Worm (Caenorhabditis elegans) whole organism, L2 larva: ENCODE results near the gene cutl-5.

Source experiments
- skn-1 ChIP-seq: sonication (generic microtip); optimal IDR thresholded peaks from 2 replicates; lab custom pipeline; 2017; ENCODE audit warnings: missing biosample characterization, missing genetic modification characterization
- unc-39 ChIP-seq: fragments of 150-350 bp; optimal IDR thresholded peaks from 2 replicates; lab custom pipeline; 2014; ENCODE audit warnings: missing biosample characterization, missing genetic modification characterization
- ztf-11 ChIP-seq: sonication (generic microtip); optimal IDR thresholded peaks from 2 replicates; lab custom pipeline; 2017; ENCODE audit warnings: missing biosample characterization, missing genetic modification characterization

- no peak for TF ChIP-seq unc-39 (tag; lab: Kevin White, UChicago)
- TF ChIP-seq ztf-11 (tag; lab: Kevin White, UChicago), result no peak
- no peak for TF ChIP-seq skn-1 (tag; lab: Kevin White, UChicago)
These were observed 644 bp upstream of the cutl-5 start, which contains the start of gene spon-1 for ce11 chrII:7116350-7116749.
